Worm (Caenorhabditis elegans) whole organism, L2 larva: ENCODE data around the gene arl-5.

Source experiments
- ZK546.5 ChIP-seq: sonication (generic microtip); optimal IDR thresholded peaks from 2 replicates; lab custom pipeline; 2017; ENCODE audit warnings: missing biosample characterization, missing genetic modification characterization
- blmp-1 ChIP-seq: sonication (generic microtip); optimal IDR thresholded peaks from 2 replicates; lab custom pipeline; 2017; ENCODE audit warnings: missing genetic modification characterization, mild to moderate bottlenecking, missing compliant biosample characterization, antibody characterized with exemption, moderate library complexity; ENCODE audit not compliant: insufficient read depth
- elt-1 ChIP-seq: fragments of 150-350 bp; optimal IDR thresholded peaks from 2 replicates; lab custom pipeline; 2014; ENCODE audit warnings: missing biosample characterization, missing genetic modification characterization
- elt-3 ChIP-seq: sonication (generic microtip); optimal IDR thresholded peaks from 2 replicates; lab custom pipeline; 2017; ENCODE audit warnings: missing biosample characterization, missing genetic modification characterization
- lin-39 ChIP-seq: fragments of 150-350 bp; optimal IDR thresholded peaks from 2 replicates; lab custom pipeline; 2014; ENCODE audit warnings: missing biosample characterization, missing genetic modification reagents, missing genetic modification characterization
- mbf-1 ChIP-seq: sonication (generic microtip); optimal IDR thresholded peaks from 2 replicates; lab custom pipeline; 2017; ENCODE audit warnings: missing biosample characterization, missing genetic modification characterization
- nhr-25 ChIP-seq: fragments of 150-350 bp; sonication (generic microtip); optimal IDR thresholded peaks from 3 replicates; lab custom pipeline; 2014; ENCODE audit warnings: missing biosample characterization, missing genetic modification characterization
- skn-1 ChIP-seq: sonication (generic microtip); optimal IDR thresholded peaks from 2 replicates; lab custom pipeline; 2017; ENCODE audit warnings: missing biosample characterization, missing genetic modification characterization
- snpc-4 ChIP-seq: fragments of 150-350 bp; optimal IDR thresholded peaks from 2 replicates; lab custom pipeline; 2014; ENCODE audit warnings: missing biosample characterization, missing genetic modification characterization

- no peak for TF ChIP-seq elt-1 (tag; lab: Kevin White, UChicago)
- peak; percentile 75 for TF ChIP-seq nhr-25
- TF ChIP-seq skn-1 (tag; lab: Kevin White, UChicago), result no peak
- no peak for TF ChIP-seq elt-3
- TF ChIP-seq mbf-1 (tag; lab: Kevin White, UChicago), result no peak
- peak; percentile 46 for TF ChIP-seq blmp-1 (tag; lab: Kevin White, UChicago)
- no peak for TF ChIP-seq ZK546.5 (tag; lab: Kevin White, UChicago)
- no peak for TF ChIP-seq lin-39 (tag; lab: Kevin White, UChicago)
- no peak for TF ChIP-seq snpc-4 (tag; lab: Kevin White, UChicago)
Measured at ce11 chrIII:9807560-9808046, 15.4 kb upstream of the arl-5 start.
